Worm (Caenorhabditis elegans) whole organism, L4/young adult: Measurements from ENCODE around the gene set-30.

ENCODE experiments used
- W03F9.2 ChIP-seq: fragments of 150-350 bp; optimal IDR thresholded peaks from 2 replicates; lab custom pipeline; 2014; ENCODE audit warnings: missing biosample characterization, missing genetic modification characterization
- dao-5 ChIP-seq: sonication (generic microtip); optimal IDR thresholded peaks from 2 replicates; lab custom pipeline; 2016; ENCODE audit warnings: missing genotype, missing genetic modification characterization, moderate library complexity, missing compliant biosample characterization
- him-1 ChIP-seq: sonication (generic microtip); optimal IDR thresholded peaks from 2 replicates; lab custom pipeline; 2016; ENCODE audit warnings: missing genotype, missing genetic modification reagents, missing genetic modification characterization, missing compliant biosample characterization

The set-30 gene

DNA sequence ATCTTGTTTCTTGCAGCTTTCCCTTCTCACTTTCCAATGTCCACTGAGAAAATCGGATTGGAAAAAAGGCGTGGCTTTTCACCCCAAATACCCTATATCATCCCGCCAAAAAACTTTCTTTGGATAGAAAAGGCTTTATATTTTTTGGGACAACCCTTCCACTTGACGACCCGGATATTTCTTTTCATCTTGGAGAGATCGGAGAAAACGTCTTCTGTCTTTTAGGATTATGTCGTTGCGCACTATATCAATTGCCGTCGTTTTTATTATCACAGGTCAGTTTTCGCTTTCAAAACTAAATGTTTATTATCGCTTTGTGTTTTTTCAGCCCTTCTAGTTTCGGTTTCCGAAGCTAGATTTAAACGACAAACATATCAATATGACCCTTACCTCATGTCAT lies 44.8 kb downstream of the set-30 start, which contains the start of gene Y64H9A.2:
Gene Y64H9A.2 (plus strand): TSS at position 90 of the 400 bp plus-strand sequence.
- TF ChIP-seq dao-5: no peak
- TF ChIP-seq W03F9.2 (tag; lab: Kevin White, UChicago): no peak
- TF ChIP-seq him-1 (tag; lab: Kevin White, UChicago): no peak
